Worm (Caenorhabditis elegans) whole organism, L4 larva: Measurements from ENCODE around the gene F07C6.2.
"Not testable (repeated sequence)": the region's sequence is repeated elsewhere in the genome, so short reads cannot be mapped to it uniquely, and the experiment has no call there.

ENCODE experiments used
- F10B5.3 ChIP-seq: sonication (generic microtip); optimal IDR thresholded peaks from 2 replicates; lab custom pipeline; 2016; ENCODE audit warnings: mild to moderate bottlenecking, missing genetic modification characterization, missing compliant biosample characterization
- F49E8.2 ChIP-seq: sonication (generic microtip); optimal IDR thresholded peaks from 2 replicates; lab custom pipeline; 2016; ENCODE audit warnings: missing compliant biosample characterization, mild to moderate bottlenecking, missing genetic modification characterization, borderline replicate concordance
- T20F7.1 ChIP-seq: fragments of 200-800 bp; sonication (Bioruptor generic); optimal IDR thresholded peaks from 2 replicates; lab custom pipeline; 2018; ENCODE audit warnings: mild to moderate bottlenecking, missing genetic modification characterization, missing compliant biosample characterization
- T26A8.4 ChIP-seq: fragments of 200-800 bp; sonication (Bioruptor generic); IDR thresholded peaks from 2 replicates; pipeline ENCODE4 v1.3.6; 2022; ENCODE audit warnings: missing genetic modification characterization, missing compliant biosample characterization
- Y48G9A.11 ChIP-seq: fragments of 200-800 bp; sonication (Bioruptor generic); IDR thresholded peaks from 2 replicates; pipeline ENCODE4 v1.3.6; 2022; ENCODE audit warnings: missing genetic modification reagents, missing genetic modification characterization, missing compliant biosample characterization
- aha-1 ChIP-seq: fragments of 150-350 bp; peaks from one replicate; lab custom pipeline; 2014; ENCODE audit warnings: missing biosample characterization, missing genetic modification characterization
- arid-1 ChIP-seq: fragments of 200-800 bp; sonication (Bioruptor generic); conservative IDR thresholded peaks from 2 replicates; pipeline ENCODE4 v1.3.6; 2022; ENCODE audit warnings: missing genetic modification reagents, missing genetic modification characterization, missing compliant biosample characterization
- attf-4 ChIP-seq: sonication (generic microtip); optimal IDR thresholded peaks from 3 replicates; lab custom pipeline; 2017; ENCODE audit warnings: missing biosample characterization, missing genetic modification characterization
- ceh-28 ChIP-seq: fragments of 150-350 bp; optimal IDR thresholded peaks from 2 replicates; lab custom pipeline; 2014; ENCODE audit warnings: missing biosample characterization, missing genetic modification reagents, missing genetic modification characterization
- ceh-44 ChIP-seq: fragments of 200-800 bp; sonication (Bioruptor generic); IDR thresholded peaks from 2 replicates; pipeline ENCODE4 v1.3.6; 2022; ENCODE audit warnings: missing genetic modification reagents, missing genetic modification characterization, missing compliant biosample characterization
- ceh-62 ChIP-seq: sonication (generic microtip); optimal IDR thresholded peaks from 2 replicates; lab custom pipeline; 2017; ENCODE audit warnings: missing biosample characterization, missing genetic modification characterization
- cey-2 ChIP-seq: sonication (generic microtip); optimal IDR thresholded peaks from 3 replicates; lab custom pipeline; 2017; ENCODE audit warnings: missing genetic modification characterization, mild to moderate bottlenecking, missing compliant biosample characterization, antibody characterized with exemption, borderline replicate concordance; ENCODE audit not compliant: insufficient read depth
- daf-16 ChIP-seq, 3 experiments: sonication (generic microtip); optimal IDR thresholded peaks; 2 replicates each; lab custom pipeline; 2016 to 2017; ENCODE audit warnings: missing genetic modification characterization in 3 of 3, missing genetic modification reagents in 3 of 3, mild to moderate bottlenecking in 2 of 3, missing compliant biosample characterization in 2 of 3, missing biosample characterization in 1 of 3, moderate library complexity in 1 of 3
- dmd-6 ChIP-seq: fragments of 200-800 bp; sonication (Bioruptor generic); IDR thresholded peaks from 2 replicates; pipeline ENCODE4 v1.3.6; 2022; ENCODE audit warnings: missing genetic modification reagents, missing genetic modification characterization, missing compliant biosample characterization
- dmd-9 ChIP-seq: fragments of 200-800 bp; sonication (Bioruptor generic); IDR thresholded peaks from 2 replicates; pipeline ENCODE4 v1.3.6; 2022; ENCODE audit warnings: missing genetic modification reagents, missing genetic modification characterization, missing compliant biosample characterization
- dve-1 ChIP-seq: sonication (generic microtip); optimal IDR thresholded peaks from 2 replicates; lab custom pipeline; 2017; ENCODE audit warnings: antibody characterized with exemption, mild to moderate bottlenecking, missing genetic modification characterization, missing compliant biosample characterization; ENCODE audit not compliant: insufficient read depth
- hlh-11 ChIP-seq: fragments of 200-800 bp; sonication (Bioruptor generic); optimal IDR thresholded peaks from 2 replicates; lab custom pipeline; 2018; ENCODE audit warnings: mild to moderate bottlenecking, missing genetic modification characterization, missing compliant biosample characterization
- lim-7 ChIP-seq: fragments of 200-800 bp; sonication (Bioruptor generic); IDR thresholded peaks from 2 replicates; pipeline ENCODE4 v1.3.6; 2022; ENCODE audit warnings: missing genetic modification characterization, missing compliant biosample characterization
- lin-1 ChIP-seq: fragments of 200-800 bp; sonication (Bioruptor generic); IDR thresholded peaks from 2 replicates; pipeline ENCODE4 v1.3.6; 2022; ENCODE audit warnings: missing genetic modification reagents, missing genetic modification characterization, missing compliant biosample characterization
- lin-13 ChIP-seq: fragments of 150-350 bp; optimal IDR thresholded peaks from 2 replicates; lab custom pipeline; 2014; ENCODE audit warnings: missing biosample characterization, missing genetic modification reagents, missing genetic modification characterization
- lin-38 ChIP-seq: fragments of 200-800 bp; sonication (Bioruptor generic); IDR thresholded peaks from 2 replicates; pipeline ENCODE4 v1.3.6; 2022; ENCODE audit warnings: missing genetic modification reagents, missing genetic modification characterization, missing compliant biosample characterization
- madf-5 ChIP-seq, 2 experiments: fragments of 200-800 bp; sonication (Bioruptor generic); IDR thresholded peaks; 2 replicates each; pipeline ENCODE4 v1.3.6; 2022; ENCODE audit warnings: missing compliant biosample characterization in 2 of 2, missing genetic modification characterization in 2 of 2
- madf-9 ChIP-seq: fragments of 200-800 bp; sonication (Bioruptor generic); conservative IDR thresholded peaks from 2 replicates; pipeline ENCODE4 v1.3.6; 2022; ENCODE audit warnings: missing genetic modification reagents, missing genetic modification characterization, missing compliant biosample characterization
- mdt-29 ChIP-seq: fragments of 200-800 bp; sonication (Bioruptor generic); IDR thresholded peaks from 2 replicates; pipeline ENCODE4 v1.3.6; 2022; ENCODE audit warnings: missing genetic modification reagents, missing genetic modification characterization, missing compliant biosample characterization
- mes-2 ChIP-seq: sonication (generic microtip); optimal IDR thresholded peaks from 2 replicates; lab custom pipeline; 2016; ENCODE audit warnings: missing genotype, mild to moderate bottlenecking, missing genetic modification characterization, missing compliant biosample characterization; ENCODE audit not compliant: poor library complexity, severe bottlenecking
- nhr-10 ChIP-seq: fragments of 150-350 bp; optimal IDR thresholded peaks from 2 replicates; lab custom pipeline; 2014; ENCODE audit warnings: missing biosample characterization, missing genetic modification characterization
- nhr-102 ChIP-seq: sonication (generic microtip); optimal IDR thresholded peaks from 2 replicates; lab custom pipeline; 2016; ENCODE audit warnings: mild to moderate bottlenecking, missing genetic modification characterization, moderate library complexity, missing compliant biosample characterization
- nhr-28 ChIP-seq: fragments of 150-350 bp; optimal IDR thresholded peaks from 2 replicates; lab custom pipeline; 2014; ENCODE audit warnings: missing biosample characterization, missing genetic modification characterization
- nhr-42 ChIP-seq: fragments of 200-800 bp; sonication (Bioruptor generic); IDR thresholded peaks from 2 replicates; pipeline ENCODE4 v1.3.6; 2022; ENCODE audit warnings: missing genetic modification characterization, missing compliant biosample characterization
- php-3 ChIP-seq: fragments of 200-800 bp; sonication (Bioruptor generic); IDR thresholded peaks from 2 replicates; pipeline ENCODE4 v1.3.6; 2022; ENCODE audit warnings: missing genetic modification reagents, missing genetic modification characterization, missing compliant biosample characterization
- pqm-1 ChIP-seq: sonication (generic microtip); optimal IDR thresholded peaks from 2 replicates; lab custom pipeline; 2017; ENCODE audit warnings: missing biosample characterization, missing genetic modification characterization
- saeg-2 ChIP-seq: fragments of 200-800 bp; sonication (Bioruptor generic); IDR thresholded peaks from 2 replicates; pipeline ENCODE4 v1.3.6; 2022; ENCODE audit warnings: missing genetic modification reagents, missing genetic modification characterization, missing compliant biosample characterization
- sdz-12 ChIP-seq: fragments of 200-800 bp; sonication (Bioruptor generic); optimal IDR thresholded peaks from 2 replicates; lab custom pipeline; 2018; ENCODE audit warnings: mild to moderate bottlenecking, missing genetic modification characterization, missing compliant biosample characterization
- skn-1 ChIP-seq: fragments of 150-350 bp; optimal IDR thresholded peaks from 2 replicates; lab custom pipeline; 2014; ENCODE audit warnings: missing biosample characterization, missing genetic modification characterization
- snpc-1.2 ChIP-seq: fragments of 200-800 bp; sonication (Bioruptor generic); IDR thresholded peaks from 2 replicates; pipeline ENCODE4 v1.3.6; 2022; ENCODE audit warnings: missing genetic modification reagents, missing genetic modification characterization, missing compliant biosample characterization
- snpc-4 ChIP-seq: fragments of 150-350 bp; optimal IDR thresholded peaks from 2 replicates; lab custom pipeline; 2014; ENCODE audit warnings: missing biosample characterization, missing genetic modification characterization
- unc-130 ChIP-seq: sonication (generic microtip); optimal IDR thresholded peaks from 2 replicates; lab custom pipeline; 2016; ENCODE audit warnings: missing genetic modification reagents, missing genetic modification characterization, missing compliant biosample characterization
- zag-1 ChIP-seq: fragments of 150-350 bp; optimal IDR thresholded peaks from 2 replicates; lab custom pipeline; 2014; ENCODE audit warnings: missing biosample characterization, missing genetic modification characterization
- zfp-2 ChIP-seq: sonication (generic microtip); optimal IDR thresholded peaks from 2 replicates; lab custom pipeline; 2016; ENCODE audit warnings: mild to moderate bottlenecking, missing genetic modification characterization, missing compliant biosample characterization

Gene F07C6.2

ce11 chrIV:12786996-12787395, 4.0 kb upstream of the F07C6.2 start:
- peak; percentile 43 for TF ChIP-seq unc-130
- 0 out of 2 replicates have a peak, but pooled peaks have one; percentile 45 for TF ChIP-seq mdt-29 (GFP tag; lab: Robert Waterston, UW)
- 0 out of 2 replicates have a peak, but pooled peaks have one; percentile 35 for TF ChIP-seq lin-1 (GFP tag; lab: Robert Waterston, UW)
- peak; percentile 48; the same call in 1 of the 2 replicates for TF ChIP-seq lin-38 (GFP tag; lab: Robert Waterston, UW)
- peak; percentile 62 for TF ChIP-seq T26A8.4 (GFP tag; lab: Robert Waterston, UW)
- peak; percentile 46 for TF ChIP-seq nhr-102
- peak; percentile 55; the same call in 1 of the 2 replicates for TF ChIP-seq Y48G9A.11
- peak; percentile 95 for TF ChIP-seq snpc-1.2 (GFP tag; lab: Robert Waterston, UW)
- TF ChIP-seq daf-16 (GFP tag; optimal IDR thresholded peaks at IDR 0.05; lab: Kevin White, UChicago), result not testable (repeated sequence)
- TF ChIP-seq daf-16 (tag; optimal IDR thresholded peaks at IDR 0.05; lab: Kevin White, UChicago), result peak; percentile 16
- peak; percentile 11 for TF ChIP-seq hlh-11 (tag; lab: Kevin White, UChicago)
- TF ChIP-seq lim-7, result 0 out of 2 replicates have a peak, but pooled peaks have one; percentile 13
- TF ChIP-seq F49E8.2, result peak; percentile 72
- peak; percentile 55 for TF ChIP-seq snpc-4 (tag; lab: Kevin White, UChicago)
- TF ChIP-seq arid-1, result 0 out of 2 replicates have a peak, but pooled peaks have one; percentile 41
- TF ChIP-seq mes-2, result peak; percentile 49

DNA sequence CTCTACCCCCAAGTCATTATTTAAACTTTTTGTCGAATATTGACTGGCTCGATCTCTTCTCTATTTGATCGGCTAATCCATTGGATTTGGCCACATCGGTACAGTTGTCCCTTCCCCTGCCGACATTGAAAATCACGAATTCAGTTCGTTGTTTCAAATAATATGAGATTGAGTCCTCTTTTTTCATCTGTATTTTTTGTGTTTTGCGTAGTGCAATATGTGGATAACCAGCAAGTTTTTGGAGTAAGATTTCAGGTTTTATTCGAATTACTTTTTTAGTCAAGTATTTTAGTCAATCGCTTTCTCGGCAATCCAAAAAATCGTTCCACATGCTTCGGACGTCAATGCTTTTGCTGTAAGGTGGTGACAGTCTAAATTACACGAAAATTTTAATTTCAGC, 1.9 kb upstream of the F07C6.2 start, which contains the start of gene F07C6.3:
TSS of gene F07C6.3 (plus strand) at position 148 of the 400 bp plus-strand sequence.
- TF ChIP-seq ceh-62 (no peak), dmd-6 (GFP tag; lab: Robert Waterston, UW) (no peak), aha-1 (tag; lab: Kevin White, UChicago) (peak; percentile 97), cey-2 (no peak), skn-1 (tag; lab: Kevin White, UChicago) (no peak), snpc-4 (tag; lab: Kevin White, UChicago) (no peak)

ce11 chrIV:12792494-12792893, 1.5 kb downstream of the F07C6.2 start, which contains the start of gene F07C6.6:
Gene F07C6.6, plus strand, starts transcription at chrIV:12792794.
- no peak for TF ChIP-seq attf-4 (tag; lab: Kevin White, UChicago)
- TF ChIP-seq sdz-12, result no peak
- no peak for TF ChIP-seq zag-1 (tag; lab: Kevin White, UChicago)
- TF ChIP-seq dmd-9 (GFP tag; lab: Robert Waterston, UW), result no peak
- no peak for TF ChIP-seq zfp-2 (tag; lab: Kevin White, UChicago)

DNA sequence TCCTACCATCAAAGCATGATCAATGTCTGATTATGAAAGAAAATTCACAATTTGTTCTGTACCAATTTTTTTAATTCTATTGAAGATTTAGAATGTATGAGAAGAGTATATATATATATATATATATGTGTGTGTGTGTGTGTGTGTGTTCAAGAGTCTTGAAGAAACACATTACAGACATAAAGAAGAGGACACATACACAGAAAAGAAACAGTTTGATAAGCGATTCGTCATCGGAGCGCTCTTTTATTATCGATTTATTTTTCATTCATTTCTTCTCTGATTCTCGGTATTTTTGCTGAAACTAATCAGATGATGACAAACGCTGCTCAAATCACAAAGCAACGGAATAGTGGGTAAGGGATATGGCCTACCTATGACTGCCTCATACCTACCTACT, 2.6 kb downstream of the F07C6.2 start, which contains the start of gene pin-2:
TSS of gene pin-2 (plus strand) at position 227 of the 400 bp plus-strand sequence.
- no peak for TF ChIP-seq madf-5 (GFP tag; IDR thresholded peaks at IDR 0.05; lab: Robert Waterston, UW)
- no peak for TF ChIP-seq daf-16 (GFP tag; optimal IDR thresholded peaks at IDR 0.05; lab: Kevin White, UChicago)
- peak; percentile 1 for TF ChIP-seq daf-16 (tag; optimal IDR thresholded peaks at IDR 0.05; lab: Kevin White, UChicago)
- peak; percentile 54 for TF ChIP-seq nhr-28 (tag; lab: Kevin White, UChicago)
- TF ChIP-seq sdz-12, result no peak
- peak; percentile 26 for TF ChIP-seq pqm-1 (tag; lab: Kevin White, UChicago)

ce11 chrIV:12795371-12795936, 4.5 kb downstream of the F07C6.2 start:
- TF ChIP-seq nhr-10 (tag; lab: Kevin White, UChicago) (no peak), lin-13 (GFP tag; lab: Kevin White, UChicago) (peak; percentile 15), mdt-29 (GFP tag; lab: Robert Waterston, UW) (no peak), php-3 (GFP tag; lab: Robert Waterston, UW) (peak; percentile 55; the same call in 1 of the 2 replicates), nhr-42 (GFP tag; lab: Robert Waterston, UW) (0 out of 2 replicates have a peak, but pooled peaks have one; percentile 13), saeg-2 (GFP tag; lab: Robert Waterston, UW) (no peak), zag-1 (tag; lab: Kevin White, UChicago) (no peak), Y48G9A.11 (peak; percentile 77), daf-16 (GFP tag; optimal IDR thresholded peaks at IDR 0.05; lab: Kevin White, UChicago) (no peak), daf-16 (tag; optimal IDR thresholded peaks at IDR 0.05; lab: Kevin White, UChicago) (peak; percentile 6), ceh-44 (0 out of 2 replicates have a peak, but pooled peaks have one; percentile 31), snpc-1.2 (GFP tag; lab: Robert Waterston, UW) (peak; percentile 91), ceh-28 (no peak), madf-9 (no peak), T26A8.4 (GFP tag; lab: Robert Waterston, UW) (peak; percentile 61), snpc-4 (tag; lab: Kevin White, UChicago) (peak; percentile 50), F10B5.3 (tag; lab: Kevin White, UChicago) (no peak), dve-1 (tag; lab: Kevin White, UChicago) (peak; percentile 14), T20F7.1 (no peak), nhr-102 (peak; percentile 4)
